Worm (Caenorhabditis elegans): ENCODE measurements around the gene prdx-3.

- no peak for TF ChIP-seq ama-1 (optimal IDR thresholded peaks at IDR 0.05)
- no peak for TF ChIP-seq tbx-11 (GFP tag; IDR thresholded peaks at IDR 0.05)
- TF ChIP-seq pes-1 (GFP tag; IDR thresholded peaks at IDR 0.05): no peak
- no peak for TF ChIP-seq ceh-13 (GFP tag; optimal IDR thresholded peaks at IDR 0.05)
- TF ChIP-seq tra-4 (tag; optimal IDR thresholded peaks at IDR 0.05): no peak
- no peak for TF ChIP-seq ets-7 (tag; optimal IDR thresholded peaks at IDR 0.05)
These were observed 45.5 kb downstream of the prdx-3 start for ce11 chrIII:4452749-4453148.

All from whole organism, early embryonic.